Fruit fly (Drosophila melanogaster) whole organism, embryonic: ENCODE results near the gene Dh44.

ENCODE experiments used
- Bgb ChIP-seq: fragments of 200-800 bp; sonication (Bioruptor generic); IDR thresholded peaks from 2 replicates; pipeline ENCODE4 v1.3.6; 2022; ENCODE audit warnings: missing biosample characterization, missing genetic modification characterization; ENCODE audit not compliant: partially characterized antibody
- CG10209 ChIP-seq: fragments of 200-800 bp; sonication (Bioruptor generic); optimal IDR thresholded peaks from 3 replicates; lab custom pipeline; 2017; ENCODE audit warnings: missing biosample characterization, mild to moderate bottlenecking, missing genetic modification characterization, missing genetic modification reagents
- CG10267 ChIP-seq: fragments of 200-800 bp; sonication (Bioruptor generic); optimal IDR thresholded peaks from 2 replicates; lab custom pipeline; 2018; ENCODE audit warnings: missing biosample characterization, mild to moderate bottlenecking, missing genetic modification characterization, moderate library complexity
- CG10979 ChIP-seq: fragments of 200-800 bp; sonication (Bioruptor generic); optimal IDR thresholded peaks from 2 replicates; lab custom pipeline; 2018; ENCODE audit warnings: missing biosample characterization, mild to moderate bottlenecking, missing genetic modification characterization, moderate library complexity
- CG13775 ChIP-seq: fragments of 200-800 bp; sonication (Bioruptor generic); optimal IDR thresholded peaks from 3 replicates; lab custom pipeline; 2017; ENCODE audit warnings: missing biosample characterization, mild to moderate bottlenecking, missing genetic modification characterization
- CG15696 ChIP-seq: fragments of 200-800 bp; sonication (Bioruptor generic); optimal IDR thresholded peaks from 2 replicates; lab custom pipeline; 2019; ENCODE audit warnings: missing biosample characterization, mild to moderate bottlenecking, missing genetic modification characterization, moderate library complexity
- CG16779 ChIP-seq: fragments of 200-800 bp; sonication (Bioruptor generic); IDR thresholded peaks from 2 replicates; pipeline ENCODE4 v1.3.6; 2022; ENCODE audit warnings: missing biosample characterization, missing genetic modification characterization
- CG17568 ChIP-seq: fragments of 200-800 bp; sonication (Bioruptor generic); optimal IDR thresholded peaks from 2 replicates; lab custom pipeline; 2018; ENCODE audit warnings: missing biosample characterization, mild to moderate bottlenecking, missing genetic modification characterization, moderate library complexity
- CG17912 ChIP-seq: fragments of 200-800 bp; sonication (Bioruptor generic); optimal IDR thresholded peaks from 2 replicates; lab custom pipeline; 2018; ENCODE audit warnings: missing biosample characterization, mild to moderate bottlenecking, missing genetic modification characterization
- CG18599 ChIP-seq: fragments of 200-800 bp; sonication (Bioruptor generic); optimal IDR thresholded peaks from 3 replicates; lab custom pipeline; 2017; ENCODE audit warnings: missing biosample characterization, missing genetic modification characterization, mild to moderate bottlenecking, moderate library complexity, missing genetic modification reagents
- CG31224 ChIP-seq: fragments of 200-800 bp; sonication (Bioruptor generic); IDR thresholded peaks from 2 replicates; pipeline ENCODE4 v1.3.6; 2022; ENCODE audit warnings: missing biosample characterization, missing genetic modification characterization
- CG4617 ChIP-seq: fragments of 200-800 bp; sonication (Bioruptor generic); optimal IDR thresholded peaks from 3 replicates; lab custom pipeline; 2016; ENCODE audit warnings: missing biosample characterization, missing genetic modification characterization, borderline replicate concordance
- CG4854 ChIP-seq: fragments of 200-800 bp; sonication (Bioruptor generic); optimal IDR thresholded peaks from 2 replicates; lab custom pipeline; 2016; ENCODE audit warnings: missing biosample characterization, missing genetic modification characterization, inconsistent platforms
- CG7372 ChIP-seq: fragments of 200-800 bp; sonication (Bioruptor generic); IDR thresholded peaks from 2 replicates; pipeline ENCODE4 v1.3.6; 2022; ENCODE audit warnings: missing biosample characterization, missing genetic modification characterization
- CG7839 ChIP-seq: fragments of 200-800 bp; sonication (Bioruptor generic); optimal IDR thresholded peaks from 3 replicates; lab custom pipeline; 2018; ENCODE audit warnings: missing biosample characterization, mild to moderate bottlenecking, missing genetic modification characterization, moderate library complexity
- CG8944 ChIP-seq: fragments of 200-800 bp; sonication (Bioruptor generic); optimal IDR thresholded peaks from 3 replicates; lab custom pipeline; 2016; ENCODE audit warnings: missing biosample characterization, missing genetic modification characterization
- CHES-1-like ChIP-seq: fragments of 200-800 bp; sonication (Bioruptor generic); optimal IDR thresholded peaks from 2 replicates; lab custom pipeline; 2016; ENCODE audit warnings: missing biosample characterization, missing genetic modification characterization
- D ChIP-seq, 2 experiments: fragments of 200-800 bp in 1 of 2; fragments of >200 bp in 1 of 2; sonication (Bioruptor generic) in 1 of 2; optimal IDR thresholded peaks; 2 replicates in 1 of 2; 3 replicates in 1 of 2; lab custom pipeline; 2017; ENCODE audit warnings: mild to moderate bottlenecking in 1 of 2, missing biosample characterization in 1 of 2, missing genetic modification characterization in 1 of 2, missing genetic modification reagents in 1 of 2
- Doc2 ChIP-seq: fragments of 200-800 bp; sonication (Bioruptor generic); IDR thresholded peaks from 2 replicates; pipeline ENCODE4 v1.3.6; 2022; ENCODE audit warnings: missing biosample characterization, missing genetic modification characterization
- Doc3 ChIP-seq: fragments of 200-800 bp; sonication (Bioruptor generic); IDR thresholded peaks from 3 replicates; pipeline ENCODE4 v1.3.6; 2022; ENCODE audit warnings: missing biosample characterization, missing genetic modification characterization; ENCODE audit not compliant: partially characterized antibody
- Ets65A ChIP-seq: fragments of 200-800 bp; sonication (Bioruptor generic); peaks from one replicate; lab custom pipeline; 2016; ENCODE audit warnings: missing biosample characterization, missing genetic modification characterization
- Ets97D ChIP-seq: fragments of 200-800 bp; sonication (Bioruptor generic); optimal IDR thresholded peaks from 3 replicates; lab custom pipeline; 2016; ENCODE audit warnings: missing biosample characterization, missing genetic modification characterization
- Meics ChIP-seq: fragments of 200-800 bp; sonication (Bioruptor generic); optimal IDR thresholded peaks from 2 replicates; lab custom pipeline; 2017; ENCODE audit warnings: missing biosample characterization, mild to moderate bottlenecking, missing genetic modification characterization
- NC2α ChIP-seq: fragments of 200-800 bp; sonication (Bioruptor generic); optimal IDR thresholded peaks from 2 replicates; lab custom pipeline; 2016; ENCODE audit warnings: missing biosample characterization, missing genetic modification characterization
- NC2β ChIP-seq: fragments of 200-800 bp; sonication (Bioruptor generic); optimal IDR thresholded peaks from 2 replicates; lab custom pipeline; 2016; ENCODE audit warnings: missing biosample characterization, missing genetic modification characterization
- Spps ChIP-seq: fragments of 200-800 bp; sonication (Bioruptor generic); optimal IDR thresholded peaks from 2 replicates; lab custom pipeline; 2018; ENCODE audit warnings: missing biosample characterization, mild to moderate bottlenecking, missing genetic modification characterization
- Xbp1 ChIP-seq: fragments of 200-800 bp; sonication (Bioruptor generic); optimal IDR thresholded peaks from 3 replicates; lab custom pipeline; 2016; ENCODE audit warnings: missing biosample characterization, mild to moderate bottlenecking, missing genetic modification characterization
- YL-1 ChIP-seq: fragments of 200-800 bp; sonication (Bioruptor generic); optimal IDR thresholded peaks from 3 replicates; lab custom pipeline; 2017; ENCODE audit warnings: missing biosample characterization, mild to moderate bottlenecking, missing genetic modification characterization
- al ChIP-seq: fragments of 200-800 bp; sonication (Bioruptor generic); IDR thresholded peaks from 2 replicates; pipeline ENCODE4 v1.3.6; 2022; ENCODE audit warnings: missing biosample characterization, missing genetic modification characterization
- cato ChIP-seq: fragments of 200-800 bp; sonication (Bioruptor generic); optimal IDR thresholded peaks from 2 replicates; lab custom pipeline; 2016; ENCODE audit warnings: missing biosample characterization, missing genetic modification characterization, borderline replicate concordance
- exex ChIP-seq: fragments of 200-800 bp; sonication (Bioruptor generic); optimal IDR thresholded peaks from 4 replicates; lab custom pipeline; 2018; ENCODE audit warnings: missing biosample characterization, mild to moderate bottlenecking, missing genetic modification characterization, moderate library complexity
- eyg ChIP-seq: fragments of 200-800 bp; sonication (Bioruptor generic); optimal IDR thresholded peaks from 3 replicates; lab custom pipeline; 2016; ENCODE audit warnings: missing biosample characterization, missing genetic modification characterization
- fu2 ChIP-seq: fragments of 200-800 bp; sonication (Bioruptor generic); optimal IDR thresholded peaks from 2 replicates; lab custom pipeline; 2016; ENCODE audit warnings: missing biosample characterization, missing genetic modification characterization
- gem ChIP-seq: fragments of 200-800 bp; sonication (Bioruptor generic); optimal IDR thresholded peaks from 2 replicates; lab custom pipeline; 2019; ENCODE audit warnings: missing biosample characterization, mild to moderate bottlenecking, missing genetic modification characterization, moderate library complexity
- gfzf ChIP-seq: fragments of 200-800 bp; sonication (Bioruptor generic); optimal IDR thresholded peaks from 2 replicates; lab custom pipeline; 2016; ENCODE audit warnings: missing biosample characterization, mild to moderate bottlenecking, missing genetic modification characterization, moderate library complexity
- h ChIP-seq: fragments of >200 bp; optimal IDR thresholded peaks from 2 replicates; lab custom pipeline; 2017
- ham ChIP-seq: fragments of 200-800 bp; sonication (Bioruptor generic); IDR thresholded peaks from 2 replicates; pipeline ENCODE4 v1.3.6; 2022; ENCODE audit warnings: missing biosample characterization, missing genetic modification characterization
- jumu ChIP-seq: fragments of 200-800 bp; sonication (Bioruptor generic); optimal IDR thresholded peaks from 3 replicates; lab custom pipeline; 2016; ENCODE audit warnings: missing biosample characterization, missing genetic modification characterization
- kah ChIP-seq: fragments of 200-800 bp; sonication (Bioruptor generic); optimal IDR thresholded peaks from 2 replicates; lab custom pipeline; 2018; ENCODE audit warnings: missing biosample characterization, mild to moderate bottlenecking, missing genetic modification characterization
- kay ChIP-seq: fragments of 200-800 bp; sonication (Bioruptor generic); optimal IDR thresholded peaks from 2 replicates; lab custom pipeline; 2016; ENCODE audit warnings: missing biosample characterization, missing genetic modification characterization
- klu ChIP-seq: fragments of 200-800 bp; sonication (Bioruptor generic); IDR thresholded peaks from 2 replicates; pipeline ENCODE4 v1.3.6; 2022; ENCODE audit warnings: missing biosample characterization, missing genetic modification characterization
- lilli ChIP-seq: fragments of 200-800 bp; sonication (Bioruptor generic); optimal IDR thresholded peaks from 3 replicates; lab custom pipeline; 2016; ENCODE audit warnings: missing biosample characterization, missing genetic modification characterization
- nerfin-2 ChIP-seq: fragments of 200-800 bp; sonication (Bioruptor generic); IDR thresholded peaks from 2 replicates; pipeline ENCODE4 v1.3.6; 2022; ENCODE audit warnings: missing biosample characterization, missing genetic modification characterization; ENCODE audit not compliant: partially characterized antibody
- peb ChIP-seq: fragments of 200-800 bp; sonication (Bioruptor generic); IDR thresholded peaks from 2 replicates; pipeline ENCODE4 v1.3.6; 2022; ENCODE audit warnings: missing biosample characterization, missing genetic modification characterization
- psq ChIP-seq: fragments of 200-800 bp; sonication (Bioruptor generic); optimal IDR thresholded peaks from 2 replicates; lab custom pipeline; 2017; ENCODE audit warnings: missing biosample characterization, missing genetic modification characterization
- ranshi ChIP-seq: fragments of 200-800 bp; sonication (Bioruptor generic); IDR thresholded peaks from 2 replicates; pipeline ENCODE4 v1.3.6; 2022; ENCODE audit warnings: missing biosample characterization, missing genetic modification characterization
- sr ChIP-seq: fragments of 200-800 bp; sonication (Bioruptor generic); IDR thresholded peaks from 3 replicates; pipeline ENCODE4 v1.3.6; 2022; ENCODE audit warnings: missing biosample characterization, missing genetic modification characterization
- stc ChIP-seq: fragments of 200-800 bp; sonication (Bioruptor generic); IDR thresholded peaks from 2 replicates; pipeline ENCODE4 v1.3.6; 2022; ENCODE audit warnings: missing biosample characterization, missing genetic modification characterization
- stwl ChIP-seq: fragments of 200-800 bp; sonication (Bioruptor generic); optimal IDR thresholded peaks from 3 replicates; lab custom pipeline; 2018; ENCODE audit warnings: missing biosample characterization, mild to moderate bottlenecking, missing genetic modification characterization, moderate library complexity
- tgo ChIP-seq: fragments of 200-800 bp; sonication (Bioruptor generic); IDR thresholded peaks from 3 replicates; pipeline ENCODE4 v1.3.6; 2022; ENCODE audit warnings: missing biosample characterization, missing genetic modification characterization
- tup ChIP-seq: fragments of 200-800 bp; sonication (Bioruptor generic); optimal IDR thresholded peaks from 2 replicates; lab custom pipeline; 2016; ENCODE audit warnings: missing biosample characterization, mild to moderate bottlenecking, missing genetic modification characterization, moderate library complexity

Gene Dh44

dm6 chr3R:9630633-9631095 lies 7.3 kb upstream of the Dh44 start, which contains the start of gene Calr (continued):
- TF ChIP-seq NC2α (GFP tag; lab: Kevin White, UChicago) (peak; percentile 18), CG8944 (GFP tag; lab: Kevin White, UChicago) (no peak), exex (tag; lab: Kevin White, UChicago) (peak; percentile 38), Meics (GFP tag; lab: Kevin White, UChicago) (peak; percentile 31), ham (GFP tag; lab: Robert Waterston, UW) (no peak), jumu (GFP tag; lab: Kevin White, UChicago) (no peak), CG17568 (no peak), al (GFP tag; lab: Robert Waterston, UW) (no peak), Bgb (GFP tag; lab: Robert Waterston, UW) (no peak), sr (GFP tag; lab: Robert Waterston, UW) (no peak), NC2β (GFP tag; lab: Kevin White, UChicago) (peak; percentile 52), Spps (tag; lab: Kevin White, UChicago) (peak; percentile 38), CG4617 (GFP tag; lab: Kevin White, UChicago) (no peak), stwl (tag; lab: Kevin White, UChicago) (peak; percentile 97), CHES-1-like (GFP tag; lab: Kevin White, UChicago) (peak; percentile 50), kay (GFP tag; lab: Kevin White, UChicago) (peak; percentile 29), YL-1 (GFP tag; lab: Kevin White, UChicago) (peak; percentile 74), kah (GFP tag; lab: Kevin White, UChicago) (peak; percentile 68), ranshi (GFP tag; lab: Robert Waterston, UW) (no peak), psq (GFP tag; lab: Kevin White, UChicago) (no peak), lilli (GFP tag; lab: Kevin White, UChicago) (peak; percentile 68), gem (no peak), Xbp1 (GFP tag; lab: Kevin White, UChicago) (peak; percentile 100), CG4854 (GFP tag; lab: Kevin White, UChicago) (no peak), cato (no peak), Ets65A (no peak), gfzf (GFP tag; lab: Kevin White, UChicago) (peak; percentile 48), CG7372 (GFP tag; lab: Robert Waterston, UW) (no peak), tgo (GFP tag; lab: Robert Waterston, UW) (no peak), tup (GFP tag; lab: Kevin White, UChicago) (no peak), Ets97D (GFP tag; lab: Kevin White, UChicago) (peak; percentile 92), CG15696 (tag; lab: Kevin White, UChicago) (no peak), CG10267 (tag; lab: Kevin White, UChicago) (peak; percentile 91), nerfin-2 (GFP tag; lab: Robert Waterston, UW) (no peak), CG16779 (GFP tag; lab: Robert Waterston, UW) (no peak), CG17912 (GFP tag; lab: Kevin White, UChicago) (peak; percentile 60), CG7839 (tag; lab: Kevin White, UChicago) (no peak), h (lab: Kevin White, UChicago) (no peak), peb (no peak), Doc3 (GFP tag; lab: Robert Waterston, UW) (no peak), CG18599 (GFP tag; lab: Kevin White, UChicago) (peak; percentile 46), CG10209 (GFP tag; lab: Kevin White, UChicago) (peak; percentile 11), stc (GFP tag; lab: Robert Waterston, UW) (no peak), Doc2 (no peak), fu2 (GFP tag; lab: Kevin White, UChicago) (no peak), D (optimal IDR thresholded peaks at IDR 0.05; lab: Kevin White, UChicago) (no peak), D (GFP tag; optimal IDR thresholded peaks at IDR 0.05; lab: Kevin White, UChicago) (no peak), klu (GFP tag; lab: Robert Waterston, UW) (no peak), eyg (GFP tag; lab: Kevin White, UChicago) (peak; percentile 49), CG31224 (GFP tag; lab: Robert Waterston, UW) (no peak), CG10979 (tag; lab: Kevin White, UChicago) (peak; percentile 5), CG13775 (GFP tag; lab: Kevin White, UChicago) (peak; percentile 23)
